Worm (Caenorhabditis elegans) whole organism, late embryonic: ENCODE results near the gene klc-2.

Source experiments
- fkh-10 ChIP-seq: fragments of 150-350 bp; optimal IDR thresholded peaks from 2 replicates; lab custom pipeline; 2014; ENCODE audit warnings: missing biosample characterization, missing genetic modification reagents, missing genetic modification characterization
- tbx-2 ChIP-seq: sonication (generic microtip); optimal IDR thresholded peaks from 2 replicates; lab custom pipeline; 2016; ENCODE audit warnings: missing genetic modification characterization, missing compliant biosample characterization

ce11 chrV:5580517-5580916, 695 bp downstream of the klc-2 start:
- TF ChIP-seq tbx-2 (peak; percentile 31), fkh-10 (GFP tag; lab: Kevin White, UChicago) (no peak)
